Worm (Caenorhabditis elegans) whole organism, L4 larva: ENCODE results near the gene spp-3.
A peak's percentile ranks its signal among the peaks of the same experiment; 100 is the strongest.

Experiments
- D1046.2 ChIP-seq: fragments of 200-800 bp; sonication (Bioruptor generic); IDR thresholded peaks from 2 replicates; pipeline ENCODE4 v1.3.6; 2022; ENCODE audit warnings: missing genetic modification characterization, missing compliant biosample characterization
- T26A8.4 ChIP-seq: fragments of 200-800 bp; sonication (Bioruptor generic); IDR thresholded peaks from 2 replicates; pipeline ENCODE4 v1.3.6; 2022; ENCODE audit warnings: missing genetic modification characterization, missing compliant biosample characterization
- Y105C5A.15 ChIP-seq: fragments of 200-800 bp; sonication (Bioruptor generic); IDR thresholded peaks from 2 replicates; pipeline ENCODE4 v1.3.6; 2022; ENCODE audit warnings: missing genetic modification characterization, missing compliant biosample characterization
- Y48G9A.11 ChIP-seq: fragments of 200-800 bp; sonication (Bioruptor generic); IDR thresholded peaks from 2 replicates; pipeline ENCODE4 v1.3.6; 2022; ENCODE audit warnings: missing genetic modification reagents, missing genetic modification characterization, missing compliant biosample characterization
- Y75B8A.6 ChIP-seq: fragments of 200-800 bp; sonication (Bioruptor generic); IDR thresholded peaks from 2 replicates; pipeline ENCODE4 v1.3.6; 2022; ENCODE audit warnings: missing genetic modification reagents, missing genetic modification characterization, missing compliant biosample characterization
- ZK337.2 ChIP-seq: fragments of 200-800 bp; sonication (Bioruptor generic); IDR thresholded peaks from 2 replicates; pipeline ENCODE4 v1.3.6; 2022; ENCODE audit warnings: missing genetic modification reagents, missing genetic modification characterization, missing compliant biosample characterization
- aly-2 ChIP-seq: sonication (generic microtip); optimal IDR thresholded peaks from 2 replicates; lab custom pipeline; 2018; ENCODE audit warnings: missing biosample characterization, missing genetic modification characterization
- ama-1 ChIP-seq: fragments of 150-350 bp; optimal IDR thresholded peaks from 2 replicates; lab custom pipeline; 2014; ENCODE audit warnings: inconsistent platforms, mixed read lengths
- arid-1 ChIP-seq: fragments of 200-800 bp; sonication (Bioruptor generic); conservative IDR thresholded peaks from 2 replicates; pipeline ENCODE4 v1.3.6; 2022; ENCODE audit warnings: missing genetic modification reagents, missing genetic modification characterization, missing compliant biosample characterization
- attf-4 ChIP-seq: sonication (generic microtip); optimal IDR thresholded peaks from 3 replicates; lab custom pipeline; 2017; ENCODE audit warnings: missing biosample characterization, missing genetic modification characterization
- ceh-20 ChIP-seq: fragments of 200-800 bp; sonication (Bioruptor generic); IDR thresholded peaks from 2 replicates; pipeline ENCODE4 v1.3.6; 2022; ENCODE audit warnings: missing genetic modification reagents, missing genetic modification characterization, missing compliant biosample characterization
- ceh-28 ChIP-seq: fragments of 150-350 bp; optimal IDR thresholded peaks from 2 replicates; lab custom pipeline; 2014; ENCODE audit warnings: missing biosample characterization, missing genetic modification reagents, missing genetic modification characterization
- ceh-62 ChIP-seq: sonication (generic microtip); optimal IDR thresholded peaks from 2 replicates; lab custom pipeline; 2017; ENCODE audit warnings: missing biosample characterization, missing genetic modification characterization
- ceh-82 ChIP-seq: sonication (generic microtip); optimal IDR thresholded peaks from 2 replicates; lab custom pipeline; 2017; ENCODE audit warnings: missing biosample characterization, missing genetic modification characterization
- cey-2 ChIP-seq: sonication (generic microtip); optimal IDR thresholded peaks from 3 replicates; lab custom pipeline; 2017; ENCODE audit warnings: missing genetic modification characterization, mild to moderate bottlenecking, missing compliant biosample characterization, antibody characterized with exemption, borderline replicate concordance; ENCODE audit not compliant: insufficient read depth
- ctbp-1 ChIP-seq: fragments of 200-800 bp; sonication (Bioruptor generic); IDR thresholded peaks from 2 replicates; pipeline ENCODE4 v1.3.6; 2022; ENCODE audit warnings: missing genetic modification reagents, missing genetic modification characterization, missing compliant biosample characterization
- daf-16 ChIP-seq, 3 experiments: sonication (generic microtip); optimal IDR thresholded peaks; 2 replicates each; lab custom pipeline; 2016 to 2017; ENCODE audit warnings: missing genetic modification characterization in 3 of 3, missing genetic modification reagents in 3 of 3, mild to moderate bottlenecking in 2 of 3, missing compliant biosample characterization in 2 of 3, missing biosample characterization in 1 of 3, moderate library complexity in 1 of 3
- daf-19 ChIP-seq: fragments of 200-800 bp; sonication (Bioruptor generic); conservative IDR thresholded peaks from 2 replicates; pipeline ENCODE4 v1.3.6; 2022; ENCODE audit warnings: missing genetic modification characterization, missing compliant biosample characterization
- dmd-8 ChIP-seq: fragments of 200-800 bp; sonication (Bioruptor generic); IDR thresholded peaks from 2 replicates; pipeline ENCODE4 v1.3.6; 2022; ENCODE audit warnings: missing genetic modification characterization, missing compliant biosample characterization
- dpl-1 ChIP-seq: fragments of 150-350 bp; optimal IDR thresholded peaks from 2 replicates; lab custom pipeline; 2014; ENCODE audit warnings: missing biosample characterization, missing genetic modification reagents, missing genetic modification characterization
- duxl-1 ChIP-seq: sonication (generic microtip); optimal IDR thresholded peaks from 2 replicates; lab custom pipeline; 2016; ENCODE audit warnings: mild to moderate bottlenecking, missing genetic modification characterization, moderate library complexity, missing compliant biosample characterization; ENCODE audit not compliant: poor library complexity
- egl-43 ChIP-seq: fragments of 200-800 bp; sonication (Bioruptor generic); IDR thresholded peaks from 2 replicates; pipeline ENCODE4 v1.3.6; 2022; ENCODE audit warnings: missing genetic modification reagents, missing genetic modification characterization, missing compliant biosample characterization
- fkh-10 ChIP-seq: fragments of 150-350 bp; optimal IDR thresholded peaks from 2 replicates; lab custom pipeline; 2014; ENCODE audit warnings: missing biosample characterization, missing genetic modification reagents, missing genetic modification characterization
- fos-1 ChIP-seq: fragments of 150-350 bp; optimal IDR thresholded peaks from 2 replicates; lab custom pipeline; 2014; ENCODE audit warnings: missing biosample characterization, missing genetic modification characterization
- hlh-11 ChIP-seq: fragments of 200-800 bp; sonication (Bioruptor generic); optimal IDR thresholded peaks from 2 replicates; lab custom pipeline; 2018; ENCODE audit warnings: mild to moderate bottlenecking, missing genetic modification characterization, missing compliant biosample characterization
- hlh-30 ChIP-seq: sonication (generic microtip); optimal IDR thresholded peaks from 2 replicates; lab custom pipeline; 2017; ENCODE audit warnings: antibody characterized with exemption, mild to moderate bottlenecking, missing genetic modification characterization, missing compliant biosample characterization; ENCODE audit not compliant: insufficient read depth
- hmg-1.1 ChIP-seq: fragments of 200-800 bp; sonication (Bioruptor generic); IDR thresholded peaks from 2 replicates; pipeline ENCODE4 v1.3.6; 2022; ENCODE audit warnings: missing genetic modification reagents, missing genetic modification characterization, missing compliant biosample characterization
- lin-15B ChIP-seq: fragments of 150-350 bp; sonication (generic microtip); optimal IDR thresholded peaks from 3 replicates; lab custom pipeline; 2014; ENCODE audit warnings: missing biosample characterization, missing genetic modification characterization
- lir-3 ChIP-seq: sonication (generic microtip); optimal IDR thresholded peaks from 2 replicates; lab custom pipeline; 2016; ENCODE audit warnings: mild to moderate bottlenecking, missing genetic modification characterization, missing compliant biosample characterization
- lsy-2 ChIP-seq, 2 experiments: fragments of 150-350 bp in 1 of 2; sonication (generic microtip) in 1 of 2; optimal IDR thresholded peaks; 2 replicates each; lab custom pipeline; 2014 to 2017; ENCODE audit warnings: missing biosample characterization in 2 of 2, missing genetic modification characterization in 2 of 2
- madf-9 ChIP-seq: fragments of 200-800 bp; sonication (Bioruptor generic); conservative IDR thresholded peaks from 2 replicates; pipeline ENCODE4 v1.3.6; 2022; ENCODE audit warnings: missing genetic modification reagents, missing genetic modification characterization, missing compliant biosample characterization
- mdl-1 ChIP-seq, 2 experiments: fragments of 150-350 bp in 1 of 2; sonication (generic microtip) in 1 of 2; optimal IDR thresholded peaks; 2 replicates each; lab custom pipeline; 2014 to 2017; ENCODE audit warnings: missing biosample characterization in 2 of 2, missing genetic modification characterization in 2 of 2
- mdt-29 ChIP-seq: fragments of 200-800 bp; sonication (Bioruptor generic); IDR thresholded peaks from 2 replicates; pipeline ENCODE4 v1.3.6; 2022; ENCODE audit warnings: missing genetic modification reagents, missing genetic modification characterization, missing compliant biosample characterization
- mep-1 ChIP-seq: fragments of 150-350 bp; sonication (generic microtip); optimal IDR thresholded peaks from 3 replicates; lab custom pipeline; 2014; ENCODE audit warnings: missing biosample characterization, missing genetic modification characterization
- mes-2 ChIP-seq: sonication (generic microtip); optimal IDR thresholded peaks from 2 replicates; lab custom pipeline; 2016; ENCODE audit warnings: missing genotype, mild to moderate bottlenecking, missing genetic modification characterization, missing compliant biosample characterization; ENCODE audit not compliant: poor library complexity, severe bottlenecking
- mxl-3 ChIP-seq: fragments of 200-800 bp; sonication (Bioruptor generic); optimal IDR thresholded peaks from 2 replicates; lab custom pipeline; 2018; ENCODE audit warnings: mild to moderate bottlenecking, missing genetic modification characterization, missing compliant biosample characterization
- nhr-10 ChIP-seq: fragments of 150-350 bp; optimal IDR thresholded peaks from 2 replicates; lab custom pipeline; 2014; ENCODE audit warnings: missing biosample characterization, missing genetic modification characterization
- nhr-11 ChIP-seq: fragments of 150-350 bp; optimal IDR thresholded peaks from 2 replicates; lab custom pipeline; 2014; ENCODE audit warnings: missing biosample characterization, missing genetic modification characterization
- nhr-237 ChIP-seq: sonication (generic microtip); optimal IDR thresholded peaks from 2 replicates; lab custom pipeline; 2017; ENCODE audit warnings: missing biosample characterization, missing genetic modification characterization
- nhr-25 ChIP-seq: sonication (generic microtip); optimal IDR thresholded peaks from 2 replicates; lab custom pipeline; 2017; ENCODE audit warnings: missing genetic modification characterization, mild to moderate bottlenecking, missing compliant biosample characterization, antibody characterized with exemption, moderate library complexity, borderline replicate concordance; ENCODE audit not compliant: insufficient read depth
- nhr-28 ChIP-seq: fragments of 150-350 bp; optimal IDR thresholded peaks from 2 replicates; lab custom pipeline; 2014; ENCODE audit warnings: missing biosample characterization, missing genetic modification characterization
- nhr-48 ChIP-seq: sonication (generic microtip); optimal IDR thresholded peaks from 2 replicates; lab custom pipeline; 2016; ENCODE audit warnings: mild to moderate bottlenecking, missing genetic modification characterization, missing compliant biosample characterization
- nhr-77 ChIP-seq: fragments of 150-350 bp; optimal IDR thresholded peaks from 2 replicates; lab custom pipeline; 2014; ENCODE audit warnings: missing biosample characterization, missing genetic modification characterization
- pqm-1 ChIP-seq: sonication (generic microtip); optimal IDR thresholded peaks from 2 replicates; lab custom pipeline; 2017; ENCODE audit warnings: missing biosample characterization, missing genetic modification characterization
- rbr-2 ChIP-seq: sonication (generic microtip); optimal IDR thresholded peaks from 2 replicates; lab custom pipeline; 2016; ENCODE audit warnings: missing genotype, missing genetic modification characterization, missing compliant biosample characterization
- skn-1 ChIP-seq: fragments of 150-350 bp; optimal IDR thresholded peaks from 2 replicates; lab custom pipeline; 2014; ENCODE audit warnings: missing biosample characterization, missing genetic modification characterization
- zag-1 ChIP-seq: fragments of 150-350 bp; optimal IDR thresholded peaks from 2 replicates; lab custom pipeline; 2014; ENCODE audit warnings: missing biosample characterization, missing genetic modification characterization
- zip-11 ChIP-seq: fragments of 200-800 bp; sonication (Bioruptor generic); IDR thresholded peaks from 2 replicates; pipeline ENCODE4 v1.3.6; 2022; ENCODE audit warnings: missing genetic modification characterization, missing compliant biosample characterization
- ztf-11 ChIP-seq: fragments of 150-350 bp; optimal IDR thresholded peaks from 2 replicates; lab custom pipeline; 2014; ENCODE audit warnings: missing biosample characterization, missing genetic modification characterization

spp-3 gene

ce11 chrX:7322323-7322722, 7.2 kb upstream of the spp-3 start, which contains the start of gene T08A9.13:
T08A9.13 (minus strand) TSS chrX:7322423.
- TF ChIP-seq nhr-28 (tag; lab: Kevin White, UChicago) (no peak), nhr-25 (tag; lab: Kevin White, UChicago) (no peak), lsy-2 (tag; optimal IDR thresholded peaks at IDR 0.05; lab: Kevin White, UChicago) (no peak), arid-1 (no peak), madf-9 (GFP tag; lab: Robert Waterston, UW) (no peak), nhr-11 (tag; lab: Kevin White, UChicago) (no peak), attf-4 (tag; lab: Kevin White, UChicago) (no peak), fos-1 (tag; lab: Kevin White, UChicago) (no peak), zag-1 (tag; lab: Kevin White, UChicago) (no peak), rbr-2 (tag; lab: Kevin White, UChicago) (no peak), lin-15B (tag; lab: Kevin White, UChicago) (no peak), dpl-1 (GFP tag; lab: Kevin White, UChicago) (no peak), ceh-82 (no peak), egl-43 (GFP tag; lab: Robert Waterston, UW) (no peak)

ce11 chrX:7320115-7320711, 5.1 kb upstream of the spp-3 start, which contains the start of gene spp-5:
spp-5 (minus strand) TSS chrX:7320354.
- TF ChIP-seq duxl-1 (tag; lab: Kevin White, UChicago), result no peak
- no peak for TF ChIP-seq ceh-28 (tag; lab: Kevin White, UChicago)
- no peak for TF ChIP-seq nhr-237 (tag; lab: Kevin White, UChicago)
- TF ChIP-seq zag-1 (tag; lab: Kevin White, UChicago), result no peak
- peak; percentile 79 for TF ChIP-seq ama-1 (lab: Kevin White, UChicago)
- TF ChIP-seq daf-16 (GFP tag; optimal IDR thresholded peaks at IDR 0.05; lab: Kevin White, UChicago), result no peak
- peak; percentile 95 for TF ChIP-seq daf-16 (tag; optimal IDR thresholded peaks at IDR 0.05; lab: Kevin White, UChicago)
- TF ChIP-seq T26A8.4 (GFP tag; lab: Robert Waterston, UW), result 0 out of 2 replicates have a peak, but pooled peaks have one; percentile 9
- no peak for TF ChIP-seq lsy-2 (tag; optimal IDR thresholded peaks at IDR 0.05; lab: Kevin White, UChicago)
- no peak for TF ChIP-seq ctbp-1 (GFP tag; lab: Robert Waterston, UW)
- no peak for TF ChIP-seq dmd-8 (GFP tag; lab: Robert Waterston, UW)
- no peak for TF ChIP-seq D1046.2 (GFP tag; lab: Robert Waterston, UW)
- no peak for TF ChIP-seq Y48G9A.11 (GFP tag; lab: Robert Waterston, UW)
- TF ChIP-seq skn-1, result no peak
- no peak for TF ChIP-seq Y105C5A.15
- TF ChIP-seq ceh-62 (tag; lab: Kevin White, UChicago), result no peak
- TF ChIP-seq cey-2 (tag; lab: Kevin White, UChicago), result no peak
- TF ChIP-seq zip-11 (GFP tag; lab: Robert Waterston, UW), result no peak
- no peak for TF ChIP-seq madf-9 (GFP tag; lab: Robert Waterston, UW)
- peak; percentile 92 for TF ChIP-seq nhr-77 (tag; lab: Kevin White, UChicago)
- TF ChIP-seq mdl-1 (tag; optimal IDR thresholded peaks at IDR 0.05; lab: Kevin White, UChicago), result peak in 1 of 2 experiments; percentile 67
- no peak for TF ChIP-seq daf-19 (GFP tag; lab: Robert Waterston, UW)
- TF ChIP-seq hlh-11, result peak; percentile 86
- TF ChIP-seq mes-2 (tag; lab: Kevin White, UChicago), result peak; percentile 32
- TF ChIP-seq hlh-30, result peak; percentile 53
- TF ChIP-seq hmg-1.1 (GFP tag; lab: Robert Waterston, UW), result no peak
- TF ChIP-seq pqm-1 (tag; lab: Kevin White, UChicago), result peak; percentile 86
- TF ChIP-seq mdt-29, result no peak
- TF ChIP-seq mep-1 (tag; lab: Kevin White, UChicago), result peak; percentile 19
- no peak for TF ChIP-seq ZK337.2 (GFP tag; lab: Robert Waterston, UW)
- no peak for TF ChIP-seq aly-2
- TF ChIP-seq ztf-11, result no peak
- TF ChIP-seq mxl-3 (GFP tag; lab: Kevin White, UChicago), result peak; percentile 77
- no peak for TF ChIP-seq lir-3 (tag; lab: Kevin White, UChicago)
- peak; percentile 23 for TF ChIP-seq nhr-48 (tag; lab: Kevin White, UChicago)
- TF ChIP-seq ceh-20 (GFP tag; lab: Robert Waterston, UW), result no peak
- no peak for TF ChIP-seq Y75B8A.6 (GFP tag; lab: Robert Waterston, UW)
- TF ChIP-seq nhr-10, result peak; percentile 12
- no peak for TF ChIP-seq fkh-10 (GFP tag; lab: Kevin White, UChicago)
